Worm (Caenorhabditis elegans): ENCODE results near the gene spds-1.

DNA sequence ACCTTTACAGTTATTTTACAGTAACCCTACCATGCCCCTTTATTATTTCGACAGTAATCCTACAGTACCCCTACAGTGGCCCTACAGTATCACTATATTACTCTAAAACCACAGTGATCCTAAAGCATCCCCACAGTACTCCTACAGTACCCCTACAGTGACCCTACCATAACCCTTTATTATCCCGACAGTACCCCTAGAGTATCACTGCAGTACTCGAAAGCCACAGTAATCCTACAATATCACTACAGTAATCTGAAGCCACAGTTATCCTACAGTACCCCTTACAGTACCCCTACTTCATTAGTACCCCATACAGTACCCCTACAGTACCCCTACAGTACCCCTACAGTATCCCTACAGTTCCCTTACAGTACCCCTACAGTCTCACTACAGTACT is 42.2 kb upstream of the spds-1 start:
- no peak for TF ChIP-seq sea-1 (GFP tag; conservative IDR thresholded peaks at IDR 0.05)
- no peak for TF ChIP-seq tbx-11 (GFP tag; IDR thresholded peaks at IDR 0.05)
- no peak for TF ChIP-seq ama-1 (optimal IDR thresholded peaks at IDR 0.05)
- TF ChIP-seq ets-7 (tag; optimal IDR thresholded peaks at IDR 0.05) = no peak
- no peak for TF ChIP-seq flt-1 (GFP tag; IDR thresholded peaks at IDR 0.05)
- TF ChIP-seq hnd-1 (tag; optimal IDR thresholded peaks at IDR 0.05) = no peak
- TF ChIP-seq aly-1 (tag; optimal IDR thresholded peaks at IDR 0.05) = no peak
- TF ChIP-seq hmg-4 (GFP tag; optimal IDR thresholded peaks at IDR 0.05) = no peak
- no peak for TF ChIP-seq ceh-13 (GFP tag; optimal IDR thresholded peaks at IDR 0.05)
- TF ChIP-seq tra-4 (tag; optimal IDR thresholded peaks at IDR 0.05) = no peak
- no peak for TF ChIP-seq tbx-37 (GFP tag; conservative IDR thresholded peaks at IDR 0.05)
- TF ChIP-seq F13C5.2 (tag; optimal IDR thresholded peaks at IDR 0.05) = no peak
- no peak for TF ChIP-seq ceh-36 (tag; optimal IDR thresholded peaks at IDR 0.05)
- TF ChIP-seq hmbx-1 (tag; optimal IDR thresholded peaks at IDR 0.05) = no peak
